Fruit fly (Drosophila melanogaster) whole organism, embryonic: ENCODE data around the gene Mal-B1.
A peak's percentile ranks its signal among the peaks of the same experiment; 100 is the strongest.

ENCODE experiments used
- Asciz ChIP-seq: fragments of 200-800 bp; sonication (Bioruptor generic); optimal IDR thresholded peaks from 2 replicates; lab custom pipeline; 2017; ENCODE audit warnings: missing biosample characterization, mild to moderate bottlenecking, missing genetic modification characterization, missing genetic modification reagents
- B-H1 ChIP-seq: fragments of 200-800 bp; sonication (Bioruptor generic); IDR thresholded peaks from 3 replicates; pipeline ENCODE4 v1.3.6; 2022; ENCODE audit warnings: missing biosample characterization, missing genetic modification characterization
- C15 ChIP-seq: fragments of 200-800 bp; sonication (Bioruptor generic); IDR thresholded peaks from 3 replicates; pipeline ENCODE4 v1.3.6; 2022; ENCODE audit warnings: missing biosample characterization, missing genetic modification characterization
- CG10267 ChIP-seq: fragments of 200-800 bp; sonication (Bioruptor generic); optimal IDR thresholded peaks from 2 replicates; lab custom pipeline; 2018; ENCODE audit warnings: missing biosample characterization, mild to moderate bottlenecking, missing genetic modification characterization, moderate library complexity
- CG10543 ChIP-seq: fragments of 200-800 bp; sonication (Bioruptor generic); optimal IDR thresholded peaks from 3 replicates; lab custom pipeline; 2017; ENCODE audit warnings: missing biosample characterization, mild to moderate bottlenecking, missing genetic modification characterization, moderate library complexity
- CG11560 ChIP-seq: fragments of 200-800 bp; sonication (Bioruptor generic); IDR thresholded peaks from 3 replicates; pipeline ENCODE4 v1.3.6; 2022; ENCODE audit warnings: missing biosample characterization, missing genetic modification characterization
- CG12299 ChIP-seq: fragments of 200-800 bp; sonication (Bioruptor generic); optimal IDR thresholded peaks from 2 replicates; lab custom pipeline; 2018; ENCODE audit warnings: missing biosample characterization, mild to moderate bottlenecking, missing genetic modification characterization
- CG12769 ChIP-seq: fragments of 200-800 bp; sonication (Bioruptor generic); optimal IDR thresholded peaks from 2 replicates; lab custom pipeline; 2019; ENCODE audit warnings: missing biosample characterization, mild to moderate bottlenecking, missing genetic modification characterization, moderate library complexity
- CG14441 ChIP-seq: fragments of 200-800 bp; sonication (Bioruptor generic); IDR thresholded peaks from 2 replicates; pipeline ENCODE4 v1.3.6; 2022; ENCODE audit warnings: missing biosample characterization, missing genetic modification characterization
- CG15073 ChIP-seq: fragments of 200-800 bp; sonication (Bioruptor generic); optimal IDR thresholded peaks from 2 replicates; lab custom pipeline; 2016; ENCODE audit warnings: missing biosample characterization, missing genetic modification characterization
- CG15269 ChIP-seq: fragments of 200-800 bp; sonication (Bioruptor generic); optimal IDR thresholded peaks from 2 replicates; lab custom pipeline; 2018; ENCODE audit warnings: missing biosample characterization, mild to moderate bottlenecking, missing genetic modification characterization, moderate library complexity
- CG15479 ChIP-seq: fragments of 200-800 bp; sonication (Bioruptor generic); optimal IDR thresholded peaks from 3 replicates; lab custom pipeline; 2019; ENCODE audit warnings: missing biosample characterization, mild to moderate bottlenecking, missing genetic modification characterization, moderate library complexity
- CG17328 ChIP-seq: fragments of 200-800 bp; sonication (Bioruptor generic); IDR thresholded peaks from 2 replicates; pipeline ENCODE4 v1.3.6; 2022; ENCODE audit warnings: missing biosample characterization, missing genetic modification characterization
- CG1832 ChIP-seq: fragments of 200-800 bp; sonication (Bioruptor generic); optimal IDR thresholded peaks from 2 replicates; lab custom pipeline; 2017; ENCODE audit warnings: missing biosample characterization, mild to moderate bottlenecking, missing genetic modification characterization, inconsistent platforms
- CG32772 ChIP-seq: fragments of 200-800 bp; sonication (Bioruptor generic); IDR thresholded peaks from 2 replicates; pipeline ENCODE4 v1.3.6; 2022; ENCODE audit warnings: missing biosample characterization, missing genetic modification characterization
- CG34422 ChIP-seq: fragments of 200-800 bp; sonication (Bioruptor generic); IDR thresholded peaks from 3 replicates; pipeline ENCODE4 v1.3.6; 2022; ENCODE audit warnings: missing biosample characterization, missing genetic modification characterization
- CG7839 ChIP-seq: fragments of 200-800 bp; sonication (Bioruptor generic); optimal IDR thresholded peaks from 3 replicates; lab custom pipeline; 2018; ENCODE audit warnings: missing biosample characterization, mild to moderate bottlenecking, missing genetic modification characterization, moderate library complexity
- CG7987 ChIP-seq: fragments of 200-800 bp; sonication (Bioruptor generic); optimal IDR thresholded peaks from 2 replicates; lab custom pipeline; 2018; ENCODE audit warnings: missing biosample characterization, mild to moderate bottlenecking, missing genetic modification characterization, moderate library complexity
- CG8478 ChIP-seq: fragments of >200 bp; optimal IDR thresholded peaks from 2 replicates; lab custom pipeline; 2018
- CkIIα-i1 ChIP-seq: fragments of 200-800 bp; sonication (Bioruptor generic); IDR thresholded peaks from 2 replicates; pipeline ENCODE4 v1.3.6; 2022; ENCODE audit warnings: missing biosample characterization, missing genetic modification characterization
- Eip74EF ChIP-seq, 2 experiments: fragments of 200-800 bp in 1 of 2; fragments of >200 bp in 1 of 2; sonication (Bioruptor generic) in 1 of 2; optimal IDR thresholded peaks; 2 replicates each; lab custom pipeline; 2017 to 2019; ENCODE audit warnings: missing biosample characterization in 2 of 2, missing genetic modification characterization in 2 of 2, mild to moderate bottlenecking in 1 of 2, moderate library complexity in 1 of 2
- Hey ChIP-seq: fragments of 200-800 bp; sonication (Bioruptor generic); optimal IDR thresholded peaks from 3 replicates; lab custom pipeline; 2018; ENCODE audit warnings: missing biosample characterization, mild to moderate bottlenecking, missing genetic modification characterization
- NC2α ChIP-seq: fragments of 200-800 bp; sonication (Bioruptor generic); optimal IDR thresholded peaks from 2 replicates; lab custom pipeline; 2016; ENCODE audit warnings: missing biosample characterization, missing genetic modification characterization
- NK7.1 ChIP-seq: fragments of 200-800 bp; sonication (Bioruptor generic); optimal IDR thresholded peaks from 3 replicates; lab custom pipeline; 2016; ENCODE audit warnings: missing biosample characterization, missing genetic modification characterization
- Opbp ChIP-seq: fragments of 200-800 bp; sonication (Bioruptor generic); IDR thresholded peaks from 3 replicates; pipeline ENCODE4 v1.3.6; 2022; ENCODE audit warnings: missing biosample characterization, missing genetic modification characterization; ENCODE audit not compliant: partially characterized antibody
- Sin3A ChIP-seq: fragments of >200 bp; optimal IDR thresholded peaks from 2 replicates; lab custom pipeline; 2018
- Six4 ChIP-seq: fragments of 200-800 bp; sonication (Bioruptor generic); optimal IDR thresholded peaks from 2 replicates; lab custom pipeline; 2016; ENCODE audit warnings: missing biosample characterization, missing genetic modification characterization
- Sry-β ChIP-seq: fragments of 200-800 bp; sonication (Bioruptor generic); optimal IDR thresholded peaks from 2 replicates; lab custom pipeline; 2018; ENCODE audit warnings: missing biosample characterization, mild to moderate bottlenecking, missing genetic modification characterization, moderate library complexity
- aop ChIP-seq: fragments of 200-800 bp; sonication (Bioruptor generic); IDR thresholded peaks from 2 replicates; pipeline ENCODE4 v1.3.6; 2022; ENCODE audit warnings: missing biosample characterization, missing genetic modification characterization
- ap ChIP-seq: fragments of 200-800 bp; sonication (Bioruptor generic); IDR thresholded peaks from 2 replicates; pipeline ENCODE4 v1.3.6; 2022; ENCODE audit warnings: missing biosample characterization, missing genetic modification characterization
- ase ChIP-seq: fragments of 200-800 bp; sonication (Bioruptor generic); IDR thresholded peaks from 3 replicates; pipeline ENCODE4 v1.3.6; 2022; ENCODE audit warnings: missing biosample characterization, missing genetic modification characterization
- az2 ChIP-seq: fragments of 200-800 bp; sonication (Bioruptor generic); optimal IDR thresholded peaks from 3 replicates; lab custom pipeline; 2016; ENCODE audit warnings: missing biosample characterization, missing genetic modification characterization
- caup ChIP-seq: fragments of 200-800 bp; sonication (Bioruptor generic); optimal IDR thresholded peaks from 3 replicates; lab custom pipeline; 2017; ENCODE audit warnings: missing biosample characterization, mild to moderate bottlenecking, missing genetic modification characterization, moderate library complexity; ENCODE audit not compliant: severe bottlenecking
- dan ChIP-seq: fragments of 200-800 bp; sonication (Bioruptor generic); IDR thresholded peaks from 2 replicates; pipeline ENCODE4 v1.3.6; 2022; ENCODE audit warnings: missing biosample characterization, missing genetic modification characterization
- dm ChIP-seq: fragments of 200-800 bp; sonication (Bioruptor generic); optimal IDR thresholded peaks from 3 replicates; lab custom pipeline; 2016; ENCODE audit warnings: missing biosample characterization, missing genetic modification characterization
- fd3F ChIP-seq: fragments of 200-800 bp; sonication (Bioruptor generic); optimal IDR thresholded peaks from 2 replicates; lab custom pipeline; 2018; ENCODE audit warnings: missing biosample characterization, mild to moderate bottlenecking, missing genetic modification characterization, moderate library complexity
- ftz-f1 ChIP-seq: fragments of 200-800 bp; sonication (Bioruptor generic); optimal IDR thresholded peaks from 2 replicates; lab custom pipeline; 2016; ENCODE audit warnings: missing biosample characterization, missing genetic modification characterization
- gsb ChIP-seq: fragments of 200-800 bp; sonication (Bioruptor generic); IDR thresholded peaks from 2 replicates; pipeline ENCODE4 v1.3.6; 2022; ENCODE audit warnings: missing biosample characterization, missing genetic modification characterization
- nerfin-2 ChIP-seq: fragments of 200-800 bp; sonication (Bioruptor generic); IDR thresholded peaks from 2 replicates; pipeline ENCODE4 v1.3.6; 2022; ENCODE audit warnings: missing biosample characterization, missing genetic modification characterization; ENCODE audit not compliant: partially characterized antibody
- onecut ChIP-seq: fragments of 200-800 bp; sonication (Bioruptor generic); IDR thresholded peaks from 2 replicates; pipeline ENCODE4 v1.3.6; 2022; ENCODE audit warnings: missing biosample characterization, missing genetic modification characterization
- pnt ChIP-seq: fragments of 200-800 bp; sonication (Bioruptor generic); optimal IDR thresholded peaks from 3 replicates; lab custom pipeline; 2016; ENCODE audit warnings: missing biosample characterization, missing genetic modification characterization
- psq ChIP-seq: fragments of 200-800 bp; sonication (Bioruptor generic); optimal IDR thresholded peaks from 2 replicates; lab custom pipeline; 2017; ENCODE audit warnings: missing biosample characterization, missing genetic modification characterization
- salm ChIP-seq: fragments of 200-800 bp; sonication (Bioruptor generic); optimal IDR thresholded peaks from 2 replicates; lab custom pipeline; 2018; ENCODE audit warnings: missing biosample characterization, mild to moderate bottlenecking, missing genetic modification characterization
- scrt ChIP-seq: fragments of 200-800 bp; sonication (Bioruptor generic); optimal IDR thresholded peaks from 2 replicates; lab custom pipeline; 2018; ENCODE audit warnings: missing biosample characterization, mild to moderate bottlenecking, missing genetic modification characterization, moderate library complexity
- sima ChIP-seq: fragments of 200-800 bp; sonication (Bioruptor generic); optimal IDR thresholded peaks from 2 replicates; lab custom pipeline; 2016; ENCODE audit warnings: missing biosample characterization, missing genetic modification characterization
- sob ChIP-seq: fragments of 200-800 bp; sonication (Bioruptor generic); IDR thresholded peaks from 2 replicates; pipeline ENCODE4 v1.3.6; 2022; ENCODE audit warnings: missing biosample characterization, missing genetic modification characterization
- tll ChIP-seq, 2 experiments: fragments of 200-800 bp in 1 of 2; fragments of >200 bp in 1 of 2; sonication (Bioruptor generic) in 1 of 2; optimal IDR thresholded peaks; 2 replicates each; lab custom pipeline; 2017 to 2019; ENCODE audit warnings: missing biosample characterization in 2 of 2, missing genetic modification characterization in 2 of 2, mild to moderate bottlenecking in 1 of 2, moderate library complexity in 1 of 2
- unc-4 ChIP-seq: fragments of 200-800 bp; sonication (Bioruptor generic); IDR thresholded peaks from 2 replicates; pipeline ENCODE4 v1.3.6; 2022; ENCODE audit warnings: missing biosample characterization, missing genetic modification characterization; ENCODE audit not compliant: partially characterized antibody

Gene Mal-B1

dm6 chr2L:11806701-11807674 is 40.0 kb upstream of the Mal-B1 start (continued):
- TF ChIP-seq CG10267: no peak
- peak; percentile 30; the same call in 1 of the 2 replicates for TF ChIP-seq sob
- peak; percentile 35 for TF ChIP-seq CG7987 (GFP tag; lab: Kevin White, UChicago)
- TF ChIP-seq fd3F (GFP tag; lab: Kevin White, UChicago): no peak
- TF ChIP-seq ap (GFP tag; lab: Robert Waterston, UW): no peak
- TF ChIP-seq CG15479 (GFP tag; lab: Kevin White, UChicago): peak; percentile 17
- TF ChIP-seq Eip74EF (GFP tag; optimal IDR thresholded peaks at IDR 0.05; lab: Kevin White, UChicago): peak in 1 of 2 experiments; percentile 16
- peak; percentile 2 for TF ChIP-seq CG7839 (tag; lab: Kevin White, UChicago)
- TF ChIP-seq CG12769 (tag; lab: Kevin White, UChicago): peak; percentile 72
- TF ChIP-seq Asciz (GFP tag; lab: Kevin White, UChicago): no peak
- TF ChIP-seq onecut (GFP tag; lab: Robert Waterston, UW): peak; percentile 67; the same call in 1 of the 2 replicates
- 0 out of 3 replicates have a peak, but pooled peaks have one; percentile 28 for TF ChIP-seq Opbp (GFP tag; lab: Robert Waterston, UW)
- peak; percentile 79 for TF ChIP-seq CG10543 (GFP tag; lab: Kevin White, UChicago)
- TF ChIP-seq B-H1 (GFP tag; lab: Robert Waterston, UW): no peak
- peak; percentile 55 for TF ChIP-seq ftz-f1
- TF ChIP-seq caup (GFP tag; lab: Kevin White, UChicago): no peak
- no peak for TF ChIP-seq CG15073 (GFP tag; lab: Kevin White, UChicago)
- no peak for TF ChIP-seq dan (GFP tag; lab: Robert Waterston, UW)
- peak; percentile 88 for TF ChIP-seq CG1832 (GFP tag; lab: Kevin White, UChicago)
- no peak for TF ChIP-seq NC2α (GFP tag; lab: Kevin White, UChicago)
- peak; percentile 48 for TF ChIP-seq unc-4
- TF ChIP-seq CkIIα-i1 (GFP tag; lab: Robert Waterston, UW): no peak
- peak; percentile 35 for TF ChIP-seq Hey (tag; lab: Kevin White, UChicago)
- TF ChIP-seq Sin3A (lab: Kevin White, UChicago): no peak
- peak; percentile 22 for TF ChIP-seq scrt (GFP tag; lab: Kevin White, UChicago)
- no peak for TF ChIP-seq dm (GFP tag; lab: Kevin White, UChicago)
- TF ChIP-seq CG12299 (tag; lab: Kevin White, UChicago): peak; percentile 30
- TF ChIP-seq psq (GFP tag; lab: Kevin White, UChicago): peak; percentile 98
- TF ChIP-seq C15 (GFP tag; lab: Robert Waterston, UW): no peak
- TF ChIP-seq Six4 (GFP tag; lab: Kevin White, UChicago): no peak
- no peak for TF ChIP-seq CG11560 (tag; lab: Robert Waterston, UW)
- TF ChIP-seq CG15269 (tag; lab: Kevin White, UChicago): no peak
- peak; percentile 50 for TF ChIP-seq Sry-β
- TF ChIP-seq sima (GFP tag; lab: Kevin White, UChicago): no peak
- TF ChIP-seq aop (GFP tag; lab: Robert Waterston, UW): no peak
- 0 out of 2 replicates have a peak, but pooled peaks have one; percentile 22 for TF ChIP-seq CG14441 (GFP tag; lab: Robert Waterston, UW)
- no peak for TF ChIP-seq CG17328 (GFP tag; lab: Robert Waterston, UW)
- peak; percentile 52 for TF ChIP-seq CG32772 (GFP tag; lab: Robert Waterston, UW)
- TF ChIP-seq nerfin-2: no peak
- TF ChIP-seq ase (GFP tag; lab: Robert Waterston, UW): no peak
- TF ChIP-seq az2 (GFP tag; lab: Kevin White, UChicago): no peak
- no peak for TF ChIP-seq pnt
- TF ChIP-seq NK7.1 (GFP tag; lab: Kevin White, UChicago): no peak
- TF ChIP-seq salm: no peak
- TF ChIP-seq CG8478: peak; percentile 64
- no peak for TF ChIP-seq tll (GFP tag; optimal IDR thresholded peaks at IDR 0.05; lab: Kevin White, UChicago)
- peak; percentile 13; the same call in 1 of the 3 replicates for TF ChIP-seq CG34422 (GFP tag; lab: Robert Waterston, UW)
- no peak for TF ChIP-seq gsb (GFP tag; lab: Robert Waterston, UW)
